Fruit fly (Drosophila melanogaster): Measurements from ENCODE around the gene CG14020.

DNA sequence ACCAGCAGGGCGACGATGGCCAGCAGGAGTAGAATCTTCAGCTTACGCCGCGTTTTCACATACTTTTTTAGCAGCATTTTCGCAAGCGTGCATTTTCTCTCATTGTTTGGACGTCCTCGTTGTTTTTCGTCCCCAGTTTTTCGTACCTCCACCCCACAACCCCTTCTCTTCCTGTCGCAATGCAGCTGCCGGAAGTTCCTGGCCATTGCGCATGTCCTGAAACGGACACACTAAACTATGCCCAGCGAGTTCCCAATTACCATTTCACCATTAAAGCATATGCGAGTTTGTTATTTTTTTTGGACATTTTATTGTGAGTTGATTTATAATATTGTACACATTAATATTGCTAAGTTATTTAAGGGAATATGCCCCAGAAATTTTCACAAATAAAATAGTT lies 21.5 kb downstream of the CG14020 start, which contains the start of gene CG14015:
- TF ChIP-seq cnc (optimal IDR thresholded peaks at IDR 0.05): no peak
- no peak for TF ChIP-seq toe (GFP tag; optimal IDR thresholded peaks at IDR 0.05)
- TF ChIP-seq kay (GFP tag; ENCODE audit: borderline replicate concordance): no peak
- no peak for TF ChIP-seq CG14711 (tag; optimal IDR thresholded peaks at IDR 0.05)
- TF ChIP-seq ovo (GFP tag; optimal IDR thresholded peaks at IDR 0.05): no peak
- TF ChIP-seq tj (GFP tag; optimal IDR thresholded peaks at IDR 0.05): no peak
- TF ChIP-seq Mnt (GFP tag; optimal IDR thresholded peaks at IDR 0.05): no peak

Data from whole organism, adult.